Fruit fly (Drosophila melanogaster) whole organism, embryonic: ENCODE results near the gene slif.

Experiments
- ATbp ChIP-seq: fragments of 200-800 bp; sonication (Bioruptor generic); optimal IDR thresholded peaks from 2 replicates; lab custom pipeline; 2017; ENCODE audit warnings: missing biosample characterization, mild to moderate bottlenecking, missing genetic modification characterization, missing genetic modification reagents
- CG10462 ChIP-seq: fragments of 200-800 bp; sonication (Bioruptor generic); optimal IDR thresholded peaks from 2 replicates; lab custom pipeline; 2016; ENCODE audit warnings: missing biosample characterization, missing genetic modification characterization
- CG10654 ChIP-seq: fragments of 200-800 bp; sonication (Bioruptor generic); optimal IDR thresholded peaks from 2 replicates; lab custom pipeline; 2016; ENCODE audit warnings: missing biosample characterization, missing genetic modification characterization
- CG13296 ChIP-seq: fragments of 200-800 bp; sonication (Bioruptor generic); optimal IDR thresholded peaks from 3 replicates; lab custom pipeline; 2018; ENCODE audit warnings: missing biosample characterization, mild to moderate bottlenecking, missing genetic modification characterization
- CG16779 ChIP-seq: fragments of 200-800 bp; sonication (Bioruptor generic); IDR thresholded peaks from 2 replicates; pipeline ENCODE4 v1.3.6; 2022; ENCODE audit warnings: missing biosample characterization, missing genetic modification characterization
- CG17385 ChIP-seq: fragments of 200-800 bp; sonication (Bioruptor generic); optimal IDR thresholded peaks from 3 replicates; lab custom pipeline; 2018; ENCODE audit warnings: missing biosample characterization, mild to moderate bottlenecking, missing genetic modification characterization
- CG17612 ChIP-seq: fragments of 200-800 bp; sonication (Bioruptor generic); IDR thresholded peaks from 2 replicates; pipeline ENCODE4 v1.3.6; 2022; ENCODE audit warnings: missing biosample characterization, missing genetic modification characterization
- CG17829 ChIP-seq: fragments of 200-800 bp; optimal IDR thresholded peaks from 2 replicates; lab custom pipeline; 2019; ENCODE audit warnings: missing biosample characterization, mild to moderate bottlenecking, missing genetic modification characterization, moderate library complexity
- CG18011 ChIP-seq: fragments of 200-800 bp; sonication (Bioruptor generic); optimal IDR thresholded peaks from 2 replicates; lab custom pipeline; 2017; ENCODE audit warnings: missing biosample characterization, missing genetic modification characterization, mild to moderate bottlenecking, moderate library complexity, missing genotype
- CG18764 ChIP-seq: fragments of 200-800 bp; sonication (Bioruptor generic); optimal IDR thresholded peaks from 3 replicates; lab custom pipeline; 2016; ENCODE audit warnings: missing biosample characterization, missing genetic modification characterization
- CG2202 ChIP-seq: fragments of 200-800 bp; sonication (Bioruptor generic); optimal IDR thresholded peaks from 2 replicates; lab custom pipeline; 2018; ENCODE audit warnings: missing biosample characterization, mild to moderate bottlenecking, missing genetic modification characterization
- CG3065 ChIP-seq: fragments of 200-800 bp; sonication (Bioruptor generic); optimal IDR thresholded peaks from 2 replicates; lab custom pipeline; 2016; ENCODE audit warnings: missing biosample characterization, missing genetic modification characterization
- CG32767 ChIP-seq: fragments of 200-800 bp; sonication (Bioruptor generic); IDR thresholded peaks from 2 replicates; pipeline ENCODE4 v1.3.6; 2022; ENCODE audit warnings: missing biosample characterization, missing genetic modification characterization
- CG32772 ChIP-seq: fragments of 200-800 bp; sonication (Bioruptor generic); IDR thresholded peaks from 2 replicates; pipeline ENCODE4 v1.3.6; 2022; ENCODE audit warnings: missing biosample characterization, missing genetic modification characterization
- CG6813 ChIP-seq: fragments of 200-800 bp; sonication (Bioruptor generic); optimal IDR thresholded peaks from 2 replicates; lab custom pipeline; 2017; ENCODE audit warnings: missing biosample characterization, missing genetic modification characterization, mild to moderate bottlenecking, moderate library complexity, missing genetic modification reagents
- CG7271 ChIP-seq: fragments of 200-800 bp; sonication (Bioruptor generic); optimal IDR thresholded peaks from 2 replicates; lab custom pipeline; 2018; ENCODE audit warnings: missing biosample characterization, mild to moderate bottlenecking, missing genetic modification characterization, moderate library complexity
- CG9817 ChIP-seq: fragments of 200-800 bp; sonication (Bioruptor generic); optimal IDR thresholded peaks from 2 replicates; lab custom pipeline; 2018; ENCODE audit warnings: missing biosample characterization, mild to moderate bottlenecking, missing genetic modification characterization, moderate library complexity
- CG9932 ChIP-seq: fragments of 200-800 bp; sonication (Bioruptor generic); IDR thresholded peaks from 2 replicates; pipeline ENCODE4 v1.3.6; 2022; ENCODE audit warnings: missing biosample characterization, missing genetic modification characterization
- ERR ChIP-seq: fragments of 200-800 bp; sonication (Bioruptor generic); optimal IDR thresholded peaks from 2 replicates; lab custom pipeline; 2016; ENCODE audit warnings: missing biosample characterization, missing genetic modification characterization
- Gug ChIP-seq: fragments of 200-800 bp; sonication (Bioruptor generic); IDR thresholded peaks from 4 replicates; pipeline ENCODE4 v1.3.6; 2022; ENCODE audit warnings: missing biosample characterization, missing genetic modification characterization
- HmgZ ChIP-seq: fragments of 200-800 bp; sonication (Bioruptor generic); optimal IDR thresholded peaks from 2 replicates; lab custom pipeline; 2018; ENCODE audit warnings: missing biosample characterization, mild to moderate bottlenecking, missing genetic modification characterization
- Ravus ChIP-seq: fragments of 200-800 bp; sonication (Bioruptor generic); IDR thresholded peaks from 2 replicates; pipeline ENCODE4 v1.3.6; 2022; ENCODE audit warnings: missing biosample characterization, missing genetic modification characterization
- Rfx ChIP-seq: fragments of 200-800 bp; sonication (Bioruptor generic); IDR thresholded peaks from 2 replicates; pipeline ENCODE4 v1.3.6; 2022; ENCODE audit warnings: missing biosample characterization, missing genetic modification characterization
- TFAM ChIP-seq: fragments of 200-800 bp; sonication (Bioruptor generic); optimal IDR thresholded peaks from 2 replicates; lab custom pipeline; 2017; ENCODE audit warnings: missing biosample characterization, missing genetic modification characterization, inconsistent platforms
- Xrp1 ChIP-seq: fragments of 200-800 bp; sonication (Bioruptor generic); IDR thresholded peaks from 2 replicates; pipeline ENCODE4 v1.3.6; 2022; ENCODE audit warnings: missing biosample characterization, missing genetic modification characterization
- ara ChIP-seq: fragments of 200-800 bp; sonication (Bioruptor generic); IDR thresholded peaks from 2 replicates; pipeline ENCODE4 v1.3.6; 2022; ENCODE audit warnings: missing biosample characterization, missing genetic modification characterization
- ato ChIP-seq: fragments of 200-800 bp; sonication (Bioruptor generic); IDR thresholded peaks from 2 replicates; pipeline ENCODE4 v1.3.6; 2022; ENCODE audit warnings: missing biosample characterization, missing genetic modification characterization; ENCODE audit not compliant: partially characterized antibody
- bowl ChIP-seq: fragments of 200-800 bp; sonication (Bioruptor generic); IDR thresholded peaks from 2 replicates; pipeline ENCODE4 v1.3.6; 2022; ENCODE audit warnings: missing biosample characterization, missing genetic modification characterization
- br ChIP-seq: fragments of >200 bp; optimal IDR thresholded peaks from 2 replicates; lab custom pipeline; 2017
- cas ChIP-seq: fragments of 200-800 bp; sonication (Bioruptor generic); IDR thresholded peaks from 2 replicates; pipeline ENCODE4 v1.3.6; 2022; ENCODE audit warnings: missing biosample characterization, missing genetic modification characterization
- chif ChIP-seq, 2 experiments: fragments of 200-800 bp; sonication (Bioruptor generic); optimal IDR thresholded peaks; 3 replicates each; lab custom pipeline; 2016; ENCODE audit warnings: missing biosample characterization in 2 of 2, missing genetic modification characterization in 2 of 2
- chm ChIP-seq: fragments of 200-800 bp; sonication (Bioruptor generic); IDR thresholded peaks from 2 replicates; pipeline ENCODE4 v1.3.6; 2022; ENCODE audit warnings: missing biosample characterization, missing genetic modification characterization
- dimm ChIP-seq: fragments of 200-800 bp; sonication (Bioruptor generic); IDR thresholded peaks from 2 replicates; pipeline ENCODE4 v1.3.6; 2022; ENCODE audit warnings: missing biosample characterization, missing genetic modification characterization
- dysf ChIP-seq: fragments of 200-800 bp; sonication (Bioruptor generic); IDR thresholded peaks from 3 replicates; pipeline ENCODE4 v1.3.6; 2022; ENCODE audit warnings: missing biosample characterization, missing genetic modification characterization
- ewg ChIP-seq: fragments of 200-800 bp; sonication (Bioruptor generic); optimal IDR thresholded peaks from 3 replicates; lab custom pipeline; 2017; ENCODE audit warnings: mild to moderate bottlenecking, missing biosample characterization, missing genetic modification reagents, missing genetic modification characterization
- fd3F ChIP-seq: fragments of 200-800 bp; sonication (Bioruptor generic); optimal IDR thresholded peaks from 2 replicates; lab custom pipeline; 2018; ENCODE audit warnings: missing biosample characterization, mild to moderate bottlenecking, missing genetic modification characterization, moderate library complexity
- fd64A ChIP-seq: fragments of 200-800 bp; sonication (Bioruptor generic); optimal IDR thresholded peaks from 3 replicates; lab custom pipeline; 2018; ENCODE audit warnings: missing biosample characterization, mild to moderate bottlenecking, missing genetic modification characterization
- gt ChIP-seq: fragments of 200-800 bp; sonication (Bioruptor generic); IDR thresholded peaks from 2 replicates; pipeline ENCODE4 v1.3.6; 2022; ENCODE audit warnings: missing biosample characterization, missing genetic modification characterization
- ham ChIP-seq: fragments of 200-800 bp; sonication (Bioruptor generic); IDR thresholded peaks from 2 replicates; pipeline ENCODE4 v1.3.6; 2022; ENCODE audit warnings: missing biosample characterization, missing genetic modification characterization
- hbn ChIP-seq: fragments of 200-800 bp; sonication (Bioruptor generic); IDR thresholded peaks from 2 replicates; pipeline ENCODE4 v1.3.6; 2022; ENCODE audit warnings: missing biosample characterization, missing genetic modification characterization; ENCODE audit not compliant: partially characterized antibody
- jing ChIP-seq: fragments of 200-800 bp; sonication (Bioruptor generic); optimal IDR thresholded peaks from 2 replicates; lab custom pipeline; 2018; ENCODE audit warnings: missing biosample characterization, mild to moderate bottlenecking, missing genetic modification characterization
- kah ChIP-seq: fragments of 200-800 bp; sonication (Bioruptor generic); optimal IDR thresholded peaks from 2 replicates; lab custom pipeline; 2018; ENCODE audit warnings: missing biosample characterization, mild to moderate bottlenecking, missing genetic modification characterization
- kay ChIP-seq: fragments of 200-800 bp; sonication (Bioruptor generic); optimal IDR thresholded peaks from 2 replicates; lab custom pipeline; 2016; ENCODE audit warnings: missing biosample characterization, missing genetic modification characterization
- lbe ChIP-seq: fragments of 200-800 bp; sonication (Bioruptor generic); optimal IDR thresholded peaks from 2 replicates; lab custom pipeline; 2016; ENCODE audit warnings: missing biosample characterization, mild to moderate bottlenecking, missing genetic modification characterization
- maf-S ChIP-seq: fragments of 200-800 bp; sonication (Bioruptor generic); optimal IDR thresholded peaks from 2 replicates; lab custom pipeline; 2016; ENCODE audit warnings: missing biosample characterization, missing genetic modification characterization
- mld ChIP-seq: fragments of 200-800 bp; sonication (Bioruptor generic); IDR thresholded peaks from 3 replicates; pipeline ENCODE4 v1.3.6; 2022; ENCODE audit warnings: missing biosample characterization, missing genetic modification characterization; ENCODE audit not compliant: partially characterized antibody
- pfk ChIP-seq: fragments of 200-800 bp; sonication (Bioruptor generic); optimal IDR thresholded peaks from 2 replicates; lab custom pipeline; 2018; ENCODE audit warnings: missing biosample characterization, mild to moderate bottlenecking, missing genetic modification characterization, moderate library complexity
- sd ChIP-seq: fragments of 200-800 bp; sonication (Bioruptor generic); optimal IDR thresholded peaks from 3 replicates; lab custom pipeline; 2018; ENCODE audit warnings: missing biosample characterization, mild to moderate bottlenecking, missing genetic modification characterization, moderate library complexity
- stwl ChIP-seq: fragments of 200-800 bp; sonication (Bioruptor generic); optimal IDR thresholded peaks from 3 replicates; lab custom pipeline; 2018; ENCODE audit warnings: missing biosample characterization, mild to moderate bottlenecking, missing genetic modification characterization, moderate library complexity
- twi ChIP-seq: fragments of 200-800 bp; optimal IDR thresholded peaks from 2 replicates; lab custom pipeline; 2019; ENCODE audit warnings: missing biosample characterization, mild to moderate bottlenecking, missing genetic modification characterization, moderate library complexity
- yki ChIP-seq: fragments of >200 bp; optimal IDR thresholded peaks from 3 replicates; lab custom pipeline; 2018

Gene slif

DNA sequence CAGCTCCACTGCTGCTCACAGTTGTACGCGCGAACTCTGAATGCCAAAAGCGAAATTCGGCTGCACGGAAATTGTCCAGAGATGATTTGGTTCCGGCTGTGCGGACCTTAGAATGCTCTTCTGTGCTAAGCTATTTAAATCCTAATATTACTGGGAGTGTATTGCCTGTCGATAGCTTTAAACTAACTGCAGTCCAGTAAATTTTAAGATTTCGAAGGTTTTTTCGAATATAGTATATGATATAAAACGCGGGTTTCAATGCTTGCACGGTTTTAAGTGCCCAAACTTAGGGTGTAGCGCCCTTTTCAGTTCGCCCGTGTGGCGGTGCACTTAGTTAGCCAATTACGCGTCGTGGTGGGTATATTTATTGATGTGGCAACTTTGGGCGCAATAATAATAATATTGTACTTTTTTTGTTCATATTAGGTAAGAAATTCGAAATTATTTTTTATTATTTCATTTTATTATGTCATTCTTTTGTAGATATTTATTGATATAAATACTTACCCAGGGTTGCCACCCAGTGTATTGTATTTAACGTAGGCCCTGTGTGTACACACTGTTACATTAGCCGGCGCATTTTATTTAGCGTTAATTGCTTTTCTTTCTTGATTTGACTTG, 2.0 kb upstream of the slif start, which contains the start of the genes Chro and Ssl1 (continued):
- TF ChIP-seq CG10462 (GFP tag; lab: Kevin White, UChicago) (peak; percentile 100), br (lab: Kevin White, UChicago) (no peak), ham (GFP tag; lab: Robert Waterston, UW) (peak; percentile 99), CG2202 (tag; lab: Kevin White, UChicago) (peak; percentile 100), hbn (no peak), CG18764 (GFP tag; lab: Kevin White, UChicago) (peak; percentile 100), mld (GFP tag; lab: Robert Waterston, UW) (no peak), Gug (GFP tag; lab: Robert Waterston, UW) (peak; percentile 100), CG10654 (GFP tag; lab: Kevin White, UChicago) (peak; percentile 100), pfk (GFP tag; lab: Kevin White, UChicago) (peak; percentile 74), CG9817 (tag; lab: Kevin White, UChicago) (peak; percentile 99), twi (tag; lab: Kevin White, UChicago) (peak; percentile 99), CG17829 (tag; lab: Kevin White, UChicago) (peak; percentile 100), ewg (GFP tag; lab: Kevin White, UChicago) (peak; percentile 100), ERR (peak; percentile 99), TFAM (GFP tag; lab: Kevin White, UChicago) (peak; percentile 97), CG17612 (GFP tag; lab: Robert Waterston, UW) (peak; percentile 99), sd (peak; percentile 98), fd3F (peak; percentile 99), Rfx (GFP tag; lab: Robert Waterston, UW) (peak; percentile 100), cas (GFP tag; lab: Robert Waterston, UW) (peak; percentile 99), CG18011 (GFP tag; lab: Kevin White, UChicago) (peak; percentile 94), CG16779 (peak; percentile 99), dimm (GFP tag; lab: Robert Waterston, UW) (peak; percentile 99), CG32772 (GFP tag; lab: Robert Waterston, UW) (peak; percentile 100), kah (GFP tag; lab: Kevin White, UChicago) (peak; percentile 98), CG3065 (GFP tag; lab: Kevin White, UChicago) (peak; percentile 100), CG32767 (GFP tag; lab: Robert Waterston, UW) (peak; percentile 100), Xrp1 (peak; percentile 100), stwl (tag; lab: Kevin White, UChicago) (peak; percentile 92), lbe (peak; percentile 99), chm (peak; percentile 100), Ravus (GFP tag; lab: Robert Waterston, UW) (peak; percentile 99), ATbp (peak; percentile 100), jing (GFP tag; lab: Kevin White, UChicago) (peak; percentile 100), CG9932 (peak; percentile 100), HmgZ (peak; percentile 100), ato (GFP tag; lab: Robert Waterston, UW) (no peak), yki (peak; percentile 40), dysf (GFP tag; lab: Robert Waterston, UW) (peak; percentile 100), maf-S (GFP tag; lab: Kevin White, UChicago) (peak; percentile 100), ara (GFP tag; lab: Robert Waterston, UW) (peak; percentile 100), kay (GFP tag; lab: Kevin White, UChicago) (peak; percentile 100), CG6813 (GFP tag; lab: Kevin White, UChicago) (peak; percentile 100), CG17385 (GFP tag; lab: Kevin White, UChicago) (peak; percentile 99), fd64A (peak; percentile 99), CG13296 (GFP tag; lab: Kevin White, UChicago) (peak; percentile 100), bowl (GFP tag; lab: Robert Waterston, UW) (peak; percentile 99), chif (GFP tag; optimal IDR thresholded peaks at IDR 0.05; lab: Kevin White, UChicago) (peak; percentile 100), gt (GFP tag; lab: Robert Waterston, UW) (peak; percentile 100), CG7271 (tag; lab: Kevin White, UChicago) (peak; percentile 99)
